Fruit fly (Drosophila melanogaster) Kc167 (cell line): ENCODE data around the gene CG33116.

ENCODE experiments used
- Sin3A ChIP-seq: fragments of >200 bp; optimal IDR thresholded peaks from 2 replicates; lab custom pipeline; 2018; ENCODE audit warnings: missing external identifiers
- psq ChIP-seq: fragments of >200 bp; optimal IDR thresholded peaks from 2 replicates; lab custom pipeline; 2017; ENCODE audit warnings: missing external identifiers
- ttk ChIP-seq: sonication (Bioruptor generic); optimal IDR thresholded peaks from 2 replicates; lab custom pipeline; 2017; ENCODE audit warnings: missing external identifiers

DNA sequence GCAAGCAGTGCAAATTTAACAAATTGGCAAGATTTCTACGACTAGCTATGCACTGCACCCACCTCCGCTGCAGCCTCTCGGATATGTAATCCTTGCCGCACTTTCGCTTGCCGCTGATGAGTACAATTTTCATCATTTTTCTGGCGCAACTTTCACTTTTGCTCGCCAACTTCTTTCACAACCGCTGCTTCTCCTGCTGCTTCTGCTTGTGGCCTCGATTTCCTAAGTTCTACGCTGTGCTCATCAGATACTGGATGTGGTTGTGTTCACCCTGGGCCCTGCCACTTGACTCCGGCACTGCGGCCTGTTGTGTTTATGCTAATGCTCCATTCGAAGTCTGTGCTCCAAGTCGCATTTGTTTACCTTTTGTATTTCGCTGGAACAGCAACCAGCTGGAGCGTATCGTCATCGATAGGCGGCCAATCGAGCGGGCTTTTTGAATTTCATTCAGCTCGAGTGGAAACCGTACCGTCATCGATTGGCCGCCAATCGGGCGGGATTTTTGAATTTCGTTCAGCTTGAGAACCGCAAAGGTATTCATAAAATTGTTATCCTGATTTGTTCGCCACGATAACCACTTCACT lies 46.8 kb downstream of the CG33116 start, which contains the start of gene Pmvk:
- TF ChIP-seq Sin3A (lab: Kevin White, UChicago) (no peak), ttk (lab: Kevin White, UChicago) (no peak), psq (no peak)
